Fruit fly (Drosophila melanogaster) whole organism, adult: Measurements from ENCODE around the gene CG32219.

Experiments
- CG11617 ChIP-seq: fragments of 200-800 bp; sonication (Bioruptor generic); optimal IDR thresholded peaks from 2 replicates; lab custom pipeline; 2017; ENCODE audit warnings: mild to moderate bottlenecking, missing biosample characterization, missing genetic modification reagents, missing genetic modification characterization
- CG12768 ChIP-seq: fragments of 200-800 bp; sonication (Bioruptor generic); optimal IDR thresholded peaks from 2 replicates; lab custom pipeline; 2017; ENCODE audit warnings: missing biosample characterization, missing genetic modification characterization, mild to moderate bottlenecking, moderate library complexity, missing genetic modification reagents
- CG14711 ChIP-seq: fragments of 200-800 bp; sonication (Bioruptor generic); optimal IDR thresholded peaks from 2 replicates; lab custom pipeline; 2018; ENCODE audit warnings: missing biosample characterization, mild to moderate bottlenecking, missing genetic modification characterization, moderate library complexity
- CG1620 ChIP-seq: fragments of 200-800 bp; sonication (Bioruptor generic); optimal IDR thresholded peaks from 2 replicates; lab custom pipeline; 2016; ENCODE audit warnings: missing biosample characterization, missing genetic modification characterization
- CG33017 ChIP-seq: fragments of 200-800 bp; sonication (Bioruptor generic); optimal IDR thresholded peaks from 2 replicates; lab custom pipeline; 2018; ENCODE audit warnings: missing biosample characterization, mild to moderate bottlenecking, missing genetic modification characterization, moderate library complexity
- CG5204 ChIP-seq: fragments of 200-800 bp; sonication (Bioruptor generic); optimal IDR thresholded peaks from 2 replicates; lab custom pipeline; 2016; ENCODE audit warnings: missing biosample characterization, missing genetic modification characterization
- CG7045 ChIP-seq: fragments of 200-800 bp; sonication (Bioruptor generic); optimal IDR thresholded peaks from 2 replicates; lab custom pipeline; 2017; ENCODE audit warnings: missing biosample characterization, mild to moderate bottlenecking, missing genetic modification characterization
- CG7101 ChIP-seq: fragments of 200-800 bp; sonication (Bioruptor generic); optimal IDR thresholded peaks from 2 replicates; lab custom pipeline; 2018; ENCODE audit warnings: missing biosample characterization, mild to moderate bottlenecking, missing genetic modification characterization, moderate library complexity
- Clk ChIP-seq: fragments of 200-800 bp; sonication (Bioruptor generic); optimal IDR thresholded peaks from 2 replicates; lab custom pipeline; 2017; ENCODE audit warnings: missing biosample characterization, missing genetic modification characterization
- Crg-1 ChIP-seq: fragments of 200-800 bp; sonication (Bioruptor generic); optimal IDR thresholded peaks from 2 replicates; lab custom pipeline; 2016; ENCODE audit warnings: missing biosample characterization, missing genetic modification characterization
- Hr96 ChIP-seq: fragments of 200-800 bp; sonication (Bioruptor generic); optimal IDR thresholded peaks from 2 replicates; lab custom pipeline; 2016; ENCODE audit warnings: missing biosample characterization, missing genetic modification characterization
- Mnt ChIP-seq: fragments of 200-800 bp; sonication (Bioruptor generic); optimal IDR thresholded peaks from 2 replicates; lab custom pipeline; 2016; ENCODE audit warnings: missing biosample characterization, mild to moderate bottlenecking, missing genetic modification characterization
- bab1 ChIP-seq: fragments of 200-800 bp; sonication (Bioruptor generic); optimal IDR thresholded peaks from 3 replicates; lab custom pipeline; 2019; ENCODE audit warnings: missing biosample characterization, mild to moderate bottlenecking, missing genetic modification characterization, moderate library complexity
- cic ChIP-seq: fragments of 200-800 bp; sonication (Bioruptor generic); optimal IDR thresholded peaks from 2 replicates; lab custom pipeline; 2017; ENCODE audit warnings: missing biosample characterization, mild to moderate bottlenecking, missing genetic modification characterization, moderate library complexity
- cnc ChIP-seq, 2 experiments: fragments of >200 bp; optimal IDR thresholded peaks; 2 replicates each; lab custom pipeline; 2017
- kay ChIP-seq: fragments of 200-800 bp; sonication (Bioruptor generic); peaks from one replicate; lab custom pipeline; 2016; ENCODE audit warnings: missing biosample characterization, missing genetic modification characterization, borderline replicate concordance
- ovo ChIP-seq: fragments of 200-800 bp; sonication (Bioruptor generic); optimal IDR thresholded peaks from 2 replicates; lab custom pipeline; 2016; ENCODE audit warnings: missing biosample characterization, missing genetic modification characterization
- pad ChIP-seq: fragments of 200-800 bp; sonication (Bioruptor generic); optimal IDR thresholded peaks from 3 replicates; lab custom pipeline; 2017; ENCODE audit warnings: missing biosample characterization, missing genetic modification characterization, mild to moderate bottlenecking, moderate library complexity, missing genetic modification reagents
- tj ChIP-seq: fragments of 200-800 bp; sonication (Bioruptor generic); optimal IDR thresholded peaks from 3 replicates; lab custom pipeline; 2017; ENCODE audit warnings: missing biosample characterization, mild to moderate bottlenecking, missing genetic modification characterization, moderate library complexity
- toe ChIP-seq: fragments of 200-800 bp; sonication (Bioruptor generic); optimal IDR thresholded peaks from 2 replicates; lab custom pipeline; 2016; ENCODE audit warnings: missing biosample characterization, missing genetic modification characterization

CG32219 gene

DNA sequence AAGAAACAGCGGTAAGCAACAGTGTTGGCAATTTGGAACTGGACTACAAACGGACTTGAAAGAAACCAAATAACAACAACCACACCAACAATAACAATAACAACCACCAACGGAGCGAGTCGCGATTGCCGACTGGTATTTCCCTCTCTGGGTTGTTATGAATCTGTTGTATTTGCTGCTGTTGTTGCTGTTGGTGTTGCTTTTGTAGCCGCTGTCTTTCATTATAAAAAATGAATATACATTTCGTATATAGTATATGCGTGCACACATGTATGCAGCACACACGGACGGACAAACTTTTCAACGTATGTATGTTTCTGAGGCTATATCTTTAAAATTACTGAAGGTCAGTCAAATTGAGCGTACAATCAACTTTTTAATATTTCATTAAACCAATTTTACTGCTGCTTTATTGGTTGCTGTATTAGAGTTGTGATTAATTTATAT is 47.5 kb downstream of the CG32219 start:
- peak; percentile 76 for TF ChIP-seq kay
- no peak for TF ChIP-seq CG33017

DNA sequence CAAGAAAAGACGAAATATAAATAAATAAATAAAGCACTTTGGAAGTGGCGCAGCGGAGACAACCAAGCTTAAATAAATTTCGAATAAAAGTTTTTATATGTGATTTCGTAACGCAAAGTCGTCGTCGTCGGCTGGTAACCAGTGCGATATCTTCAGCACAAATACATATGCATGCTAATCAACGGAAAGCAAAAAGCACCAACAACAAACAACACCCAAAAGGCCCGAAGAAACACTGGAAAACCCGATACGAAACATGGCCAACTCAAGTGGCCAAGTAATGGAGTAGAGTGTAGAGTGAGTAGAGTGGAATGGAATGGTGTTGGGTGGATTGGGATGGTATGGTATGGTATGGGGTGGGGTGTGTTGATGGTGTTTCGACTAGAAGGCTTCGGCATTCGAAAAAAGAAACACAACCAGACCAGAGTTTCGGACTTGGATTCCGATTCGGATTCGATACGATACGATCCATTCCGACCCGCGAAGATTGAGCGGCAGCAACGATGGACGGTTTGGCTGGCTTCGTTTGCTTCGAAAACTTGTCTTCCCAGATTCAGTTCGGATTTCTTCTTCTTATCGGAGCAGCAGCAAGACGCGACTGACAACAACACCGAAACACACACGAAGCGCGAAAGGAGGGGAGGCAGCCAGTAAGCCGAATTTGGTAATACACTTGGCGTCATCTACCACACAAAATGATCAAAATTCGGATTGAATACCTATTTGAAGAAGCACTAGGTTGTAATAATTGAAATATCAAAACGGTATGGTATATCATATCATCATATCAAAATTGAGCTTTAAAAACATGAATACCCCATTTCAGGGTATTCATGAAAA is 48.2 kb downstream of the CG32219 start:
- TF ChIP-seq CG33017 = peak; percentile 40
- TF ChIP-seq CG7101 (tag; lab: Kevin White, UChicago) = peak; percentile 56
- no peak for TF ChIP-seq CG5204
- no peak for TF ChIP-seq cnc (optimal IDR thresholded peaks at IDR 0.05; lab: Kevin White, UChicago)
- no peak for TF ChIP-seq Hr96 (GFP tag; lab: Kevin White, UChicago)
- TF ChIP-seq bab1 (GFP tag; lab: Kevin White, UChicago) = peak; percentile 54
- TF ChIP-seq ovo (GFP tag; lab: Kevin White, UChicago) = no peak
- TF ChIP-seq kay = no peak
- peak; percentile 4 for TF ChIP-seq CG12768 (GFP tag; lab: Kevin White, UChicago)
- no peak for TF ChIP-seq toe (GFP tag; lab: Kevin White, UChicago)
- peak; percentile 11 for TF ChIP-seq CG7045 (GFP tag; lab: Kevin White, UChicago)
- TF ChIP-seq cic (GFP tag; lab: Kevin White, UChicago) = no peak

DNA sequence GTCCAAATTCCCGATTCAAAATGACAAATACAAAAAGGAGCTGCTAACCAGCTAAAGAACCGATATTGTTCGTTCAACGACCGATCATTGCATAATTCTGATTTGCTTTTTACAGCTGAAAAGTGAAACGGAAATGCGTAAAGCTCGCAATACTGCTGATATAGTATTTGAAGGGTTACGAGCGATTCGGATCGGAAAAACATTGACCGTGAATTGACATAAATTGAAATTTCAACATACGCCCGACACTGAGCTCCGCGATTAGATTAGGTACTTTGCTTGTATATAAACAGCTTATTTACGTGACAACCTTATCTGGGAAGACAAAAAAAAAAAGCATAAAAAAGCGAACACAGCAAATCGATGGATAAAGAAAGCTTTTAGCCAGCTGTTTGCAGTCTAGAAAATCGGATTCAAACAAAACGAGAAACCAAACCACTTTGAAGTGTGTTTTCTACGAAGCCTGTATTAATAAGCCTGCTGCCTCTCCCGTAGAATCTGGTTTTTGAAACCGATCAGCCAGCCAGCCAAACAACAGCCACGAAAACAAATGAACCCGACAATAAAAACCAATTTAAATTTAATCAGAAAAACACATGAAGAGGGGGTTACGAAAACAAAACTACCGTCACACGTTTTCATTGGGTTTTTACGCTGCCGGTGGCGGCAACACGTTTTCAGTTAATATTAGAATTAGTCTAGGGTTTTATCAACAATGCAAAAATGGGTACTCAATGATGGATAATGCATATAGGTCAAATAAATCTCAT is 49.3 kb downstream of the CG32219 start:
- TF ChIP-seq CG12768 (GFP tag; lab: Kevin White, UChicago) (peak; percentile 38), kay (peak; percentile 26), CG7045 (GFP tag; lab: Kevin White, UChicago) (no peak), Clk (GFP tag; lab: Kevin White, UChicago) (no peak), Crg-1 (GFP tag; lab: Kevin White, UChicago) (no peak), Mnt (GFP tag; lab: Kevin White, UChicago) (no peak), cic (GFP tag; lab: Kevin White, UChicago) (peak; percentile 58), bab1 (GFP tag; lab: Kevin White, UChicago) (no peak), tj (GFP tag; lab: Kevin White, UChicago) (peak; percentile 15), ovo (GFP tag; lab: Kevin White, UChicago) (no peak), cnc (optimal IDR thresholded peaks at IDR 0.05; lab: Kevin White, UChicago) (peak in 1 of 2 experiments; percentile 59)

DNA sequence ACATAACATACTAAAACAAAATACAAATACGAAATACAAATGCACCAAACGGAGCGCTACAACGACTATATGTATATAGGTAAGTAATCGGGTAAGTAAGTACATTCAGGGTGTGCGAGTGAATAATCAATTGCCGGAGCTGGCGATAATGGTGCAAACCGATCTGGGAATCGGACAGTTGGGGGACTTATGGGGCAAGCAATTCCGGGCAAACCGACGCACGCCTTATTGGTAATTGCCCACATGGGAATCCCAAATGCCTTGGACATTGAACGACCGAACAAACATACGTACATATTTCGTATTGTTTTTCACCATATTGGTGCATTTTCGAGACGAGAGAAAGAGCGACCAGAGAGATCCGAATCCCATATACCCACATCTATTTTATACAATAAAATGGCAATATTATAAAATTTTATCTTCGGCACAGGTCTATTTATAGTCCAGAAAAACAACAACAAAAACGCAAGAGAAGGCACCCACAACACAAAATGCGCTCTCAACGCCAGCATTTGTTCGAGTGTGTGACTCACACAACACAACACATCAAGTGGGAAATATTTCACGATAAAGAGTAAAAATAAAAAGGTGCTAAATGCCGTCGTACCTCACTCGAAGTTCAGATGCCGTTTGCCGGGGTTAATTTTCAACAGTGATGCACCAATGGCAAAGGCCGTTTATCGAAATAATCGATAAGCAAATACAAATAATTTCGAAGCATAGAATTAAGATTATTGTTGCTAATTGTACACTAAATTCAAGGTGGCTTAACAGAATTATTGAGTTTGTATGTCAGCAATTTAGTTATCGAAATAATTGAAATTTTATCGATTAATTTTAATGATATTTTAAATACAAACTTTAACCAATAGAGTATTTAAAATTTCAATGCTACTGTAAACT is 50.5 kb downstream of the CG32219 start:
- TF ChIP-seq CG5204 (no peak), CG7045 (GFP tag; lab: Kevin White, UChicago) (no peak), CG33017 (no peak), cic (GFP tag; lab: Kevin White, UChicago) (peak; percentile 56), CG12768 (GFP tag; lab: Kevin White, UChicago) (peak; percentile 35), CG14711 (tag; lab: Kevin White, UChicago) (no peak), CG1620 (GFP tag; lab: Kevin White, UChicago) (no peak), bab1 (GFP tag; lab: Kevin White, UChicago) (no peak), Crg-1 (GFP tag; lab: Kevin White, UChicago) (no peak), ovo (GFP tag; lab: Kevin White, UChicago) (no peak), CG7101 (tag; lab: Kevin White, UChicago) (no peak), tj (GFP tag; lab: Kevin White, UChicago) (no peak), cnc (optimal IDR thresholded peaks at IDR 0.05; lab: Kevin White, UChicago) (no peak), Hr96 (GFP tag; lab: Kevin White, UChicago) (no peak), pad (GFP tag; lab: Kevin White, UChicago) (no peak), CG11617 (GFP tag; lab: Kevin White, UChicago) (peak; percentile 21), Clk (GFP tag; lab: Kevin White, UChicago) (no peak), Mnt (GFP tag; lab: Kevin White, UChicago) (no peak), kay (peak; percentile 99), toe (GFP tag; lab: Kevin White, UChicago) (no peak)
